Fruit fly (Drosophila melanogaster): ENCODE results near the gene Zip89B.
A peak's percentile ranks its signal among the peaks of the same experiment; 100 is the strongest.

DNA sequence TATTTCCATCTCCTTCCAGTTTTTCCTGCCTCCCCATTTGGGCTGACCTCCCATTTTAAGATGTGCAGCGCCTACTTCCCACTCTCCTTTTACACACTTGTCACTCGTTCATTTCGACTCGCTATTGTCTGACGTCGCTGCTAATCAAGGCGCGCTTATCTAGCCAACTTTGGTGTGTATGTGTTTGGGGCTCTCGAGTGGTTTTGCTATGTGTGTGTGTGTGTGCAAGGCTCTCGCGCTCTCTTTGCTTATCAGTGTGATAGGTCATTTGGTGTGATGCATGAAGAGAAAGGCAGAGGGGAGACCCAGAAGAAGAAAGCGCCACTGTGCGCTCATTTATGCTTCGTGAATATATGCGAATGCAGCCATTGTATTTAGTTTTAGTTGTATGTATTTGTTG, 20.7 kb upstream of the Zip89B start:
- TF ChIP-seq lz (GFP tag; optimal IDR thresholded peaks at IDR 0.05) = no peak
- no peak for TF ChIP-seq Sox102F (GFP tag; optimal IDR thresholded peaks at IDR 0.05)
- no peak for TF ChIP-seq net (GFP tag; optimal IDR thresholded peaks at IDR 0.05)
- no peak for TF ChIP-seq CG31627 (GFP tag; optimal IDR thresholded peaks at IDR 0.05)
- no peak for TF ChIP-seq Hr39 (GFP tag; optimal IDR thresholded peaks at IDR 0.05)
- TF ChIP-seq Sox14 (GFP tag; optimal IDR thresholded peaks at IDR 0.05) = no peak
- no peak for TF ChIP-seq OdsH (GFP tag; optimal IDR thresholded peaks at IDR 0.05)
- TF ChIP-seq Blimp-1 (GFP tag; optimal IDR thresholded peaks at IDR 0.05) = no peak
- peak; percentile 99 for TF ChIP-seq svp (GFP tag)
- no peak for TF ChIP-seq CG10631 (GFP tag; optimal IDR thresholded peaks at IDR 0.05)
- no peak for TF ChIP-seq fkh (GFP tag; optimal IDR thresholded peaks at IDR 0.05)
- no peak for TF ChIP-seq ss (GFP tag; optimal IDR thresholded peaks at IDR 0.05)
- no peak for TF ChIP-seq Smox (GFP tag; optimal IDR thresholded peaks at IDR 0.05)
- no peak for TF ChIP-seq cyc (GFP tag; optimal IDR thresholded peaks at IDR 0.05)
